Worm (Caenorhabditis elegans): Measurements from ENCODE around the gene ctps-1.

Gene ctps-1

DNA sequence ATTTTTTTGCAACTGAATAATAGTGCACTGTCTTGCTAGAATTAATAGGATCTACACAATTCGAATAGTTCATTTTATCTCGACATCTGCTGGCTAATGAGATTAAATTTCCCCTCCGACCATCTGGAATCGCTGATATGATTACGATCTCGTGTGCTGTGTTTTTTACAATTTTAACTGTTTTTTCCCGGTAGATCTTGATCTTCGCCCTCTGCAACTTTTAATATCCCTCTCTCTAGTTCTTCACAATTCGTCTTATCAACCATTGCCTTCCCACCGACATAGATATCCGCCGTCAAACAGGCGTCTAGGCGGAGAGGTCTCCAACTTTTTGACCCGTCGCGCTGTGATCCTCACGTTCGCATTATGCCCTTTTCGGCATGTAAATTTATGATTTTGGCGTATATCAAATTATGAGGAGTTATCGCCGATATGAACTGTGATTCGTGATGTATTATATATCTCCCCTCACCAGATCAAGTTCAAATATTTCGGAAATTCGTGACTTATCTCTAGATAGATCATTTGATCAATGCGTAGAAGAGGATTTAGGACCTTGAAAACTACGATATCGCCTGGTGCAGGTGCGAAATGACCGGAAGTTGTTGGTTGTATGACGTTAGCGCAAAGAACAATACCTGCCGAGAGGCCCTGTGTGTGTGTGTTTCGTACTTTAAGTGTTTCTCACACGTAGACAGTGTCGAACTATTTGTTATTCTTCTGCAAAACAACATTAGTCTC, 16.0 kb upstream of the ctps-1 start:
- TF ChIP-seq T22C8.4 (GFP tag; IDR thresholded peaks at IDR 0.05) (no peak), ztf-29 (GFP tag; IDR thresholded peaks at IDR 0.05) (no peak), tab-1 (GFP tag; IDR thresholded peaks at IDR 0.05) (no peak), med-1 (GFP tag; optimal IDR thresholded peaks at IDR 0.05; ENCODE audit: insufficient read depth) (no peak), flt-1 (GFP tag; IDR thresholded peaks at IDR 0.05) (no peak), ref-1 (GFP tag; conservative IDR thresholded peaks at IDR 0.05) (no peak), klf-2 (GFP tag; conservative IDR thresholded peaks at IDR 0.05) (no peak), cog-1 (tag; optimal IDR thresholded peaks at IDR 0.05) (no peak), ztf-23 (GFP tag; IDR thresholded peaks at IDR 0.05) (no peak)

- TF ChIP-seq tab-1 (GFP tag; IDR thresholded peaks at IDR 0.05) (no peak), T22C8.4 (GFP tag; IDR thresholded peaks at IDR 0.05) (no peak), flt-1 (GFP tag; IDR thresholded peaks at IDR 0.05) (no peak), cog-1 (tag; optimal IDR thresholded peaks at IDR 0.05) (no peak), med-1 (GFP tag; optimal IDR thresholded peaks at IDR 0.05; ENCODE audit: insufficient read depth) (no peak)
Measured at ce11 chrV:16779281-16779597, 15.4 kb upstream of the ctps-1 start.

DNA sequence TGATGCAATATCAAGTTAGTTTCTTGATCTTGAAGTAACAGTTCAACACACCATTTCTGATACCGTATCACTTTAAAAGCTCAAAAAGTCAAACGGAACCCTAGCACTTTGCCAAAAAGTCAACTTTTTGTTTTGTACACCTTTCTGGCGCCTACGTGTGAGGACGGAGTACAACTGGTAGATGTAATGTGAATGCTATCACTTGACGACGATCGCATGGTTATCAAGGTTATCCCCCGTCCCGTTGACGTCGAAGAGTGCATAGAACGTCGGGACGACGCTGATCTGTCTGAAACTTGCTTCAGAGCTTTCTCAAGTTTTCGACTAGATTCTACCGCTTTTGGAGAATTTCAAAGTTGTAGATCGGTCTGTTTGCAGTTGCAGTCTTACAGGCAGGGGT, 14.7 kb upstream of the ctps-1 start:
- no peak for TF ChIP-seq ztf-23 (GFP tag; IDR thresholded peaks at IDR 0.05)
- no peak for TF ChIP-seq tab-1 (GFP tag; IDR thresholded peaks at IDR 0.05)
- TF ChIP-seq ztf-29 (GFP tag; IDR thresholded peaks at IDR 0.05), result no peak
- no peak for TF ChIP-seq T22C8.4 (GFP tag; IDR thresholded peaks at IDR 0.05)
- no peak for TF ChIP-seq flt-1 (GFP tag; IDR thresholded peaks at IDR 0.05)
- TF ChIP-seq klf-2 (GFP tag; conservative IDR thresholded peaks at IDR 0.05), result no peak
- no peak for TF ChIP-seq ref-1 (GFP tag; conservative IDR thresholded peaks at IDR 0.05)
- no peak for TF ChIP-seq cog-1 (tag; optimal IDR thresholded peaks at IDR 0.05)

DNA sequence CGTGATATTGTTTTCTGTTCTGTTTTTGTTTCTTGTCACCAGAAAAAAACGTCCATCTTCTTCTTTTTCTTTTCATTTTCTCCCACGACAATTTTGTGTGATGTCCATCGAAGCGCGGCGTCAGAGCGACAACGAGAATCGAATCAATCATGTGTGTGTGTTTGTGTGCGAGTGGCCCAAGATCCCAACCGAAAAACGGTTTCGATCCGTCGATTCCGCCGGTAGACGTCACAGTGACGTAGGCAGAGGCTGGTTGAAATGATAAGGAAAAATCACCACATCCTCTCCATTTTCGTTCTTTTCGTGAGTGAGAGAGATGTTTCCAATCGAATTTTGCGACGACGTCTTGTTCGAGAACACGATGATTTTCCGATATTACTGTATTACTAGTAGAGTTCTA, 14.1 kb upstream of the ctps-1 start:
- TF ChIP-seq med-1 (GFP tag; optimal IDR thresholded peaks at IDR 0.05; ENCODE audit: insufficient read depth) (no peak), ztf-29 (GFP tag; IDR thresholded peaks at IDR 0.05) (no peak), klf-2 (GFP tag; conservative IDR thresholded peaks at IDR 0.05) (no peak), T22C8.4 (GFP tag; IDR thresholded peaks at IDR 0.05) (no peak), tab-1 (GFP tag; IDR thresholded peaks at IDR 0.05) (no peak), flt-1 (GFP tag; IDR thresholded peaks at IDR 0.05) (no peak), ref-1 (GFP tag; conservative IDR thresholded peaks at IDR 0.05) (no peak), ztf-23 (GFP tag; IDR thresholded peaks at IDR 0.05) (no peak), cog-1 (tag; optimal IDR thresholded peaks at IDR 0.05) (no peak)

- no peak for TF ChIP-seq flt-1 (GFP tag; IDR thresholded peaks at IDR 0.05)
- no peak for TF ChIP-seq ztf-29 (GFP tag; IDR thresholded peaks at IDR 0.05)
- no peak for TF ChIP-seq ztf-23 (GFP tag; IDR thresholded peaks at IDR 0.05)
- no peak for TF ChIP-seq ref-1 (GFP tag; conservative IDR thresholded peaks at IDR 0.05)
- TF ChIP-seq T22C8.4 (GFP tag; IDR thresholded peaks at IDR 0.05), result no peak
- no peak for TF ChIP-seq cog-1 (tag; optimal IDR thresholded peaks at IDR 0.05)
- TF ChIP-seq med-1 (GFP tag; optimal IDR thresholded peaks at IDR 0.05; ENCODE audit: insufficient read depth), result no peak
- no peak for TF ChIP-seq klf-2 (GFP tag; conservative IDR thresholded peaks at IDR 0.05)
- TF ChIP-seq tab-1 (GFP tag; IDR thresholded peaks at IDR 0.05), result no peak
Measured at ce11 chrV:16781974-16782373, 12.7 kb upstream of the ctps-1 start.

ce11 chrV:16784806-16785205, 9.9 kb upstream of the ctps-1 start:
- no peak for TF ChIP-seq ref-1 (GFP tag; conservative IDR thresholded peaks at IDR 0.05)

DNA sequence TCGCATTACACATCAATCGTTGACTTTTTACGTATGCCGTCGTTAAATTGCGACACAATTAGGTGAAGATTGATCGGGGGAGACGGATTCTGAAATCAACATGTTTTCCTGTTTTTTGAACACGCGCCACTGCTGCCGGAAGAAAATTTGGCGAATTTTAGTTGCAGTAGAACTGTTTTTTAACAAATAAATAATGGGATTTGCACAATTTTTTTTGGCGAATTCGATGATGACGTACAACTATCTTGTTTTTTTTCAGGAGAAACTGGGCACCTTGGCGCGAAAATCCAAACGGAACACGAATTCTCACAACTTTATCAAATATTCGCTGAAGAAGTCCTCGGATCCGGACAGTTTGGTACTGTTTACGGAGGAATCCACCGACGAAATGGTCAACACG, 8.7 kb upstream of the ctps-1 start:
- no peak for TF ChIP-seq klf-2 (GFP tag; conservative IDR thresholded peaks at IDR 0.05)
- TF ChIP-seq ztf-23 (GFP tag; IDR thresholded peaks at IDR 0.05), result no peak
- no peak for TF ChIP-seq ref-1 (GFP tag; conservative IDR thresholded peaks at IDR 0.05)
- no peak for TF ChIP-seq T22C8.4 (GFP tag; IDR thresholded peaks at IDR 0.05)
- TF ChIP-seq med-1 (GFP tag; optimal IDR thresholded peaks at IDR 0.05; ENCODE audit: insufficient read depth), result no peak
- no peak for TF ChIP-seq tab-1 (GFP tag; IDR thresholded peaks at IDR 0.05)
- no peak for TF ChIP-seq ztf-29 (GFP tag; IDR thresholded peaks at IDR 0.05)
- TF ChIP-seq flt-1 (GFP tag; IDR thresholded peaks at IDR 0.05), result no peak
- TF ChIP-seq cog-1 (tag; optimal IDR thresholded peaks at IDR 0.05), result no peak

- no peak for TF ChIP-seq klf-2 (GFP tag; conservative IDR thresholded peaks at IDR 0.05)
- TF ChIP-seq ztf-23 (GFP tag; IDR thresholded peaks at IDR 0.05), result no peak
Measured at ce11 chrV:16788967-16789366, 5.7 kb upstream of the ctps-1 start, which contains the start of gene immt-2. Gene immt-2, plus strand, starts transcription at chrV:16789267.

DNA sequence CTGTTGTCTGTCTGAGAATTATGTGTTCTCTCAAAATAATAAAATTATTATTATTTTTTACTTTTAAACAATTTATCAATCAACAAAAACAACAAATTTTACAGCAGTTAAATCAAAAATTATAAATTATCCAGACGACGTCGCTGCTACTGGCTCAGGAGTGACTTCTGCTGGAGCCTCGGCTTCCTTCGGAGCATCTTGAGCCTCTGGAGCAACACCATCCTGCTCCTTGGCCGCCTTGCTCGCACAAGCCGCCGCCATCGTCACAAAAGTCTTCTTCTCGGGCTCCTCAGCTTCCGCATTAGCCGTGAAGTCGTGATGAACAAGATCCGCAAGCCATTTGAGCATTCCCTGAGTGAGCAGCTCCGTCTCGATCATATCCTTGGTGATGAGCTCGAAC, 2.0 kb upstream of the ctps-1 start:
- TF ChIP-seq ztf-29 (GFP tag; IDR thresholded peaks at IDR 0.05) (no peak), klf-2 (GFP tag; conservative IDR thresholded peaks at IDR 0.05) (no peak), tab-1 (GFP tag; IDR thresholded peaks at IDR 0.05) (no peak), cog-1 (tag; optimal IDR thresholded peaks at IDR 0.05) (no peak), ref-1 (GFP tag; conservative IDR thresholded peaks at IDR 0.05) (no peak), flt-1 (GFP tag; IDR thresholded peaks at IDR 0.05) (no peak), ztf-23 (GFP tag; IDR thresholded peaks at IDR 0.05) (no peak), T22C8.4 (GFP tag; IDR thresholded peaks at IDR 0.05) (no peak), med-1 (GFP tag; optimal IDR thresholded peaks at IDR 0.05; ENCODE audit: insufficient read depth) (no peak)

DNA sequence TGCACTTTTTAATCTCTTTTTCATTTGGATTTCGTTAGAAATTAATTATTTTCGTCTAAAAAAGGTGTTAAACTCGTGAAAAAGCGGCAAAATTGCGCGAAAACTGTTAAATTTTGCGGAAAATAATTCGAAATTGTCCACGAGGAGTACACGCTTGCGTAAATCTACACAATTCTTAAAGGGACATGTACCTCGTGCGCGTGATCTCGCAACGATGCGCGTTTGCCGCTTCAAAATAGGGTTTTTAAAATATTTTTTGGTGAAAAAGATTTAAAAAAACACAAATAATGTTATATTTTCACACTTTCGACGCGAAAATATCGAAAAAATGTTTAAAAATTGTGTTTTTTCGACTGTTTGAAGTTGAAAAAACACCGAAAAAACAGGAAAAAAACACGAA, 1.4 kb upstream of the ctps-1 start:
- TF ChIP-seq ztf-23 (GFP tag; IDR thresholded peaks at IDR 0.05) (no peak), klf-2 (GFP tag; conservative IDR thresholded peaks at IDR 0.05) (no peak), T22C8.4 (GFP tag; IDR thresholded peaks at IDR 0.05) (no peak), ztf-29 (GFP tag; IDR thresholded peaks at IDR 0.05) (no peak), cog-1 (tag; optimal IDR thresholded peaks at IDR 0.05) (no peak)

ce11 chrV:16794079-16794478, 599 bp upstream of the ctps-1 start:
- TF ChIP-seq T22C8.4 (GFP tag; IDR thresholded peaks at IDR 0.05) (no peak), flt-1 (GFP tag; IDR thresholded peaks at IDR 0.05) (no peak)
